Worm (Caenorhabditis elegans): ENCODE results near the gene coq-5.
A peak's percentile ranks its signal among the peaks of the same experiment; 100 is the strongest.

DNA sequence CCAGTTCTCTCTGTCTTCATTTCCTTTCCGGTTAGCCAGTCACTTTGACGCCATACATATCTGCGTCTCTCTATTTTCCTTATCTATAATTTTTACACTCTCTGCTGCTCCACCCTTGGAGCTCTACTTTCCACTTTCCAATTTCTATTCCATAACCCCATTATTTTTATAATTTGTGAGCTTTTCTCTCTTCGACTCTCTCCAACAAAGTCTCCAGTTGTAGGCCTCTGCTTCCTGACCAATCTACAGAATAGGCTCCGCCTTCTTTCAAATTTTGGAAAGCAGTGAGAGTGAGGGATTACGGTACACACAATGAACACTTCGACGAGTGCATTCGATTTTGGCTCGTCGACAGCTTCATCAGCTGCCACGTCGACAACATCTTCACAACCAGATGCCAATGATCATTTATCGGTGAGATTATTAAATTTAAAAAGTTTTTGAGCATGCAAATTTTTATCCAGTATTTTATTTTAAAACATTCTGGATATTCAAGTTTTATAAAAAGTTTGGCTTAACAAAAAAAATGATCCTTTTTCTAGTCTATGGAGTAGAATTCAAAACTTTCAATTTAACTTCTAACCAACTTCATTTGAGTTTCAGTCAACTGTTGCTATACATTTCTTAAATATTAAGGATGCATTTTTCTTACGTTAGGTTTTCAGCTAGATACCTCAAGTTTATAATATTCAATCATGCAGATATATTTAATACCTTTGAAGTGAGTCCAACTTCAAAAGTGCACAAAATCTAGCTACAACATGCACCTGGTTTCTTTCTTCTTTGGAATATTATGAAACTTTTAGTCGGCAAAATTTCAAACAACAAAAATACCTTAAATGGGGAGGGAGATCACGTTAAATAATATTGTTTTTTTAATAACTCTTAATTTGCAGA is 43.9 kb downstream of the coq-5 start, which contains the start of gene egl-5:
- TF ChIP-seq fos-1 (tag; optimal IDR thresholded peaks at IDR 0.05): no peak
- no peak for TF ChIP-seq rnt-1 (tag; optimal IDR thresholded peaks at IDR 0.05)
- no peak for TF ChIP-seq lir-3 (tag; optimal IDR thresholded peaks at IDR 0.05; ENCODE audit: poor library complexity)
- TF ChIP-seq zip-4 (GFP tag; optimal IDR thresholded peaks at IDR 0.05): no peak
- TF ChIP-seq tbx-2 (tag; optimal IDR thresholded peaks at IDR 0.05): no peak
- TF ChIP-seq nhr-28 (tag; optimal IDR thresholded peaks at IDR 0.05): no peak
- peak in 1 of 3 experiments; percentile 99 for TF ChIP-seq dpl-1 (GFP tag; optimal IDR thresholded peaks at IDR 0.05)
- no peak for TF ChIP-seq lin-39 (tag; optimal IDR thresholded peaks at IDR 0.05)
- no peak for TF ChIP-seq snpc-4 (tag; optimal IDR thresholded peaks at IDR 0.05)
- TF ChIP-seq unc-62 (GFP tag; optimal IDR thresholded peaks at IDR 0.05): no peak
- TF ChIP-seq pag-3 (tag; optimal IDR thresholded peaks at IDR 0.05; ENCODE audit: borderline replicate concordance, insufficient read depth): no peak
- TF ChIP-seq mep-1 (tag; optimal IDR thresholded peaks at IDR 0.05): no peak

Measured in whole organism, L1 larva.